Worm (Caenorhabditis elegans) whole organism, young adult: Measurements from ENCODE around the gene fbxa-11.

Source experiments
- B0261.1 ChIP-seq: sonication (generic microtip); optimal IDR thresholded peaks from 2 replicates; lab custom pipeline; 2016; ENCODE audit warnings: mild to moderate bottlenecking, missing genetic modification characterization, moderate library complexity, missing compliant biosample characterization
- F10E7.11 ChIP-seq: sonication (generic microtip); optimal IDR thresholded peaks from 2 replicates; lab custom pipeline; 2017; ENCODE audit warnings: mild to moderate bottlenecking, missing genetic modification characterization, moderate library complexity, missing compliant biosample characterization
- F49E8.2 ChIP-seq: sonication (generic microtip); optimal IDR thresholded peaks from 3 replicates; lab custom pipeline; 2017; ENCODE audit warnings: missing genetic modification characterization, mild to moderate bottlenecking, missing compliant biosample characterization, antibody characterized with exemption, moderate library complexity; ENCODE audit not compliant: insufficient read depth
- F52B5.7 ChIP-seq: sonication (generic microtip); optimal IDR thresholded peaks from 2 replicates; lab custom pipeline; 2016; ENCODE audit warnings: mild to moderate bottlenecking, missing genetic modification characterization, missing compliant biosample characterization
- F55B11.4 ChIP-seq: sonication (generic microtip); optimal IDR thresholded peaks from 2 replicates; lab custom pipeline; 2016; ENCODE audit warnings: missing compliant biosample characterization, missing genetic modification characterization, borderline replicate concordance; ENCODE audit not compliant: insufficient read depth
- K11D2.4 ChIP-seq: fragments of 200-800 bp; sonication (Bioruptor generic); IDR thresholded peaks from 2 replicates; pipeline ENCODE4 v1.3.6; 2022; ENCODE audit warnings: missing genetic modification reagents, missing genetic modification characterization, missing compliant biosample characterization
- aptf-3 ChIP-seq: fragments of 200-800 bp; sonication (Bioruptor generic); IDR thresholded peaks from 2 replicates; pipeline ENCODE4 v1.3.6; 2022; ENCODE audit warnings: missing genetic modification characterization, missing compliant biosample characterization
- bed-2 ChIP-seq: fragments of 200-800 bp; sonication (Bioruptor generic); IDR thresholded peaks from 2 replicates; pipeline ENCODE4 v1.3.6; 2022; ENCODE audit warnings: missing genetic modification reagents, missing genetic modification characterization, missing compliant biosample characterization
- ccch-3 ChIP-seq: fragments of 200-800 bp; sonication (Bioruptor generic); optimal IDR thresholded peaks from 2 replicates; lab custom pipeline; 2018; ENCODE audit warnings: mild to moderate bottlenecking, missing genetic modification characterization, missing compliant biosample characterization
- ceh-100 ChIP-seq: fragments of 200-800 bp; sonication (Bioruptor generic); IDR thresholded peaks from 2 replicates; pipeline ENCODE4 v1.3.6; 2022; ENCODE audit warnings: missing genetic modification reagents, missing genetic modification characterization, missing compliant biosample characterization
- ceh-40 ChIP-seq: fragments of 200-800 bp; sonication (Bioruptor generic); IDR thresholded peaks from 2 replicates; pipeline ENCODE4 v1.3.6; 2022; ENCODE audit warnings: missing genetic modification characterization, missing compliant biosample characterization
- chd-7 ChIP-seq: sonication (generic microtip); optimal IDR thresholded peaks from 2 replicates; lab custom pipeline; 2016; ENCODE audit warnings: mild to moderate bottlenecking, missing genetic modification characterization, moderate library complexity, missing compliant biosample characterization
- efl-1 ChIP-seq: fragments of 150-350 bp; optimal IDR thresholded peaks from 2 replicates; lab custom pipeline; 2014; ENCODE audit warnings: missing biosample characterization, missing genetic modification reagents, missing genetic modification characterization
- egl-18 ChIP-seq: fragments of 200-800 bp; sonication (Bioruptor generic); IDR thresholded peaks from 2 replicates; pipeline ENCODE4 v1.3.6; 2022; ENCODE audit warnings: missing genetic modification reagents, missing genetic modification characterization, missing compliant biosample characterization
- egl-44 ChIP-seq: fragments of 200-800 bp; sonication (Bioruptor generic); IDR thresholded peaks from 2 replicates; pipeline ENCODE4 v1.3.6; 2022; ENCODE audit warnings: missing genetic modification reagents, missing genetic modification characterization, missing compliant biosample characterization
- egrh-3 ChIP-seq: fragments of 200-800 bp; sonication (Bioruptor generic); IDR thresholded peaks from 2 replicates; pipeline ENCODE4 v1.3.6; 2022; ENCODE audit warnings: missing genetic modification reagents, missing genetic modification characterization, missing compliant biosample characterization
- ekl-4 ChIP-seq: fragments of 200-800 bp; sonication (Bioruptor generic); IDR thresholded peaks from 2 replicates; pipeline ENCODE4 v1.3.6; 2022; ENCODE audit warnings: missing genetic modification reagents, missing genetic modification characterization, missing compliant biosample characterization
- fkh-3 ChIP-seq: sonication (generic microtip); optimal IDR thresholded peaks from 2 replicates; lab custom pipeline; 2016; ENCODE audit warnings: mild to moderate bottlenecking, missing genetic modification characterization, missing compliant biosample characterization
- him-1 ChIP-seq: sonication (generic microtip); optimal IDR thresholded peaks from 2 replicates; lab custom pipeline; 2016; ENCODE audit warnings: missing genotype, missing genetic modification reagents, missing genetic modification characterization, missing compliant biosample characterization
- hmg-1.2 ChIP-seq: fragments of 200-800 bp; sonication (Bioruptor generic); IDR thresholded peaks from 2 replicates; pipeline ENCODE4 v1.3.6; 2022; ENCODE audit warnings: missing genetic modification reagents, missing genetic modification characterization, missing compliant biosample characterization
- lag-1 ChIP-seq: fragments of 200-800 bp; sonication (Bioruptor generic); IDR thresholded peaks from 2 replicates; pipeline ENCODE4 v1.3.6; 2022; ENCODE audit warnings: missing genetic modification reagents, missing genetic modification characterization, missing compliant biosample characterization
- let-607 ChIP-seq, 2 experiments: fragments of 200-800 bp in 1 of 2; sonication (Bioruptor generic) in 1 of 2; sonication (generic microtip) in 1 of 2; optimal IDR thresholded peaks; 2 replicates each; lab custom pipeline; 2016 to 2018; ENCODE audit warnings: mild to moderate bottlenecking in 2 of 2, missing compliant biosample characterization in 2 of 2, missing genetic modification characterization in 2 of 2, moderate library complexity in 2 of 2, missing genotype in 1 of 2
- lin-40 ChIP-seq: sonication (generic microtip); optimal IDR thresholded peaks from 2 replicates; lab custom pipeline; 2016; ENCODE audit warnings: missing genetic modification characterization, mild to moderate bottlenecking, missing compliant biosample characterization, missing genotype, missing genetic modification reagents
- madf-3 ChIP-seq: fragments of 200-800 bp; sonication (Bioruptor generic); IDR thresholded peaks from 2 replicates; pipeline ENCODE4 v1.3.6; 2022; ENCODE audit warnings: missing genetic modification reagents, missing genetic modification characterization, missing compliant biosample characterization
- madf-6 ChIP-seq: fragments of 200-800 bp; sonication (Bioruptor generic); IDR thresholded peaks from 2 replicates; pipeline ENCODE4 v1.3.6; 2022; ENCODE audit warnings: missing genetic modification reagents, missing genetic modification characterization, missing compliant biosample characterization
- mxl-1 ChIP-seq: sonication (generic microtip); optimal IDR thresholded peaks from 2 replicates; lab custom pipeline; 2016; ENCODE audit warnings: missing genetic modification characterization, missing compliant biosample characterization
- nfya-1 ChIP-seq: sonication (generic microtip); optimal IDR thresholded peaks from 2 replicates; lab custom pipeline; 2017; ENCODE audit warnings: antibody characterized with exemption, missing compliant biosample characterization, missing genetic modification characterization, borderline replicate concordance; ENCODE audit not compliant: insufficient read depth
- nhr-27 ChIP-seq: fragments of 200-800 bp; sonication (Bioruptor generic); optimal IDR thresholded peaks from 2 replicates; lab custom pipeline; 2018; ENCODE audit warnings: mild to moderate bottlenecking, missing genetic modification characterization, moderate library complexity, missing compliant biosample characterization
- nhr-80 ChIP-seq: sonication (generic microtip); optimal IDR thresholded peaks from 2 replicates; lab custom pipeline; 2016; ENCODE audit warnings: missing genetic modification characterization, missing compliant biosample characterization
- rcor-1 ChIP-seq: fragments of 200-800 bp; sonication (Bioruptor generic); IDR thresholded peaks from 2 replicates; pipeline ENCODE4 v1.3.6; 2022; ENCODE audit warnings: missing genetic modification reagents, missing genetic modification characterization, missing compliant biosample characterization
- rec-8 ChIP-seq, 2 experiments: sonication (generic microtip); optimal IDR thresholded peaks; 2 replicates each; lab custom pipeline; 2016; ENCODE audit warnings: mild to moderate bottlenecking in 2 of 2, missing genetic modification characterization in 2 of 2, missing genetic modification reagents in 2 of 2, missing genotype in 2 of 2, missing biosample characterization in 1 of 2, missing compliant biosample characterization in 1 of 2, moderate library complexity in 1 of 2
- sdz-38 ChIP-seq: sonication (generic microtip); optimal IDR thresholded peaks from 2 replicates; lab custom pipeline; 2016; ENCODE audit warnings: missing genotype, missing genetic modification characterization, missing compliant biosample characterization
- sea-2 ChIP-seq: fragments of 200-800 bp; sonication (Bioruptor generic); IDR thresholded peaks from 2 replicates; pipeline ENCODE4 v1.3.6; 2022; ENCODE audit warnings: missing genetic modification characterization, missing compliant biosample characterization
- snpc-1.3 ChIP-seq: sonication (generic microtip); optimal IDR thresholded peaks from 2 replicates; lab custom pipeline; 2017; ENCODE audit warnings: missing genetic modification characterization, mild to moderate bottlenecking, missing compliant biosample characterization, antibody characterized with exemption, moderate library complexity, missing genotype, missing genetic modification reagents; ENCODE audit not compliant: insufficient read depth
- sptf-2 ChIP-seq: fragments of 200-800 bp; sonication (Bioruptor generic); optimal IDR thresholded peaks from 2 replicates; lab custom pipeline; 2018; ENCODE audit warnings: mild to moderate bottlenecking, missing genetic modification characterization, missing compliant biosample characterization
- tbx-9 ChIP-seq: sonication (generic microtip); optimal IDR thresholded peaks from 2 replicates; lab custom pipeline; 2016; ENCODE audit warnings: borderline replicate concordance, missing genetic modification characterization, inconsistent platforms, missing compliant biosample characterization
- unc-62 ChIP-seq: fragments of 150-350 bp; optimal IDR thresholded peaks from 2 replicates; lab custom pipeline; 2014; ENCODE audit warnings: missing biosample characterization, missing genetic modification reagents, missing genetic modification characterization
- ztf-22 ChIP-seq: fragments of 200-800 bp; sonication (Bioruptor generic); optimal IDR thresholded peaks from 2 replicates; lab custom pipeline; 2018; ENCODE audit warnings: mild to moderate bottlenecking, missing genetic modification characterization, moderate library complexity, missing compliant biosample characterization
- ztf-25 ChIP-seq: fragments of 200-800 bp; sonication (Bioruptor generic); IDR thresholded peaks from 2 replicates; pipeline ENCODE4 v1.3.6; 2022; ENCODE audit warnings: missing genetic modification reagents, missing genetic modification characterization, missing compliant biosample characterization
- ztf-26 ChIP-seq: sonication (generic microtip); optimal IDR thresholded peaks from 2 replicates; lab custom pipeline; 2017; ENCODE audit warnings: missing genetic modification characterization, missing compliant biosample characterization

The fbxa-11 gene

ce11 chrIII:950472-950871 is at the start of gene fbxa-11, which contains the start of gene fbxa-67:
Gene fbxa-11, plus strand, starts transcription at chrIII:950869.
Gene fbxa-67, minus strand, starts transcription at chrIII:950670.
- TF ChIP-seq F52B5.7 (tag; lab: Kevin White, UChicago) (no peak), F49E8.2 (tag; lab: Kevin White, UChicago) (no peak), lag-1 (GFP tag; lab: Robert Waterston, UW) (no peak), F10E7.11 (tag; lab: Kevin White, UChicago) (no peak), egl-18 (no peak), chd-7 (tag; lab: Kevin White, UChicago) (no peak), mxl-1 (tag; lab: Kevin White, UChicago) (no peak), sptf-2 (GFP tag; lab: Kevin White, UChicago) (no peak), aptf-3 (no peak), lin-40 (tag; lab: Kevin White, UChicago) (no peak), snpc-1.3 (tag; lab: Kevin White, UChicago) (no peak), him-1 (tag; lab: Kevin White, UChicago) (no peak), sdz-38 (no peak), bed-2 (no peak)

- TF ChIP-seq nfya-1 (tag; lab: Kevin White, UChicago) (no peak), nhr-80 (tag; lab: Kevin White, UChicago) (no peak), egrh-3 (GFP tag; lab: Robert Waterston, UW) (no peak), tbx-9 (tag; lab: Kevin White, UChicago) (no peak), B0261.1 (no peak), ceh-100 (0 out of 2 replicates have a peak, but pooled peaks have one; percentile 9), ekl-4 (peak; percentile 33; the same call in 1 of the 2 replicates), egl-44 (GFP tag; lab: Robert Waterston, UW) (no peak), F10E7.11 (tag; lab: Kevin White, UChicago) (no peak), ztf-22 (no peak), sptf-2 (GFP tag; lab: Kevin White, UChicago) (no peak), K11D2.4 (GFP tag; lab: Robert Waterston, UW) (no peak), nhr-27 (tag; lab: Kevin White, UChicago) (no peak), madf-3 (GFP tag; lab: Robert Waterston, UW) (peak; percentile 68; the same call in 1 of the 2 replicates), rec-8 (tag; optimal IDR thresholded peaks at IDR 0.05; lab: Kevin White, UChicago) (no peak), ceh-40 (GFP tag; lab: Robert Waterston, UW) (no peak), efl-1 (GFP tag; lab: Kevin White, UChicago) (no peak), ztf-26 (tag; lab: Kevin White, UChicago) (no peak), madf-6 (GFP tag; lab: Robert Waterston, UW) (no peak), ccch-3 (GFP tag; lab: Kevin White, UChicago) (no peak), egl-18 (no peak), sea-2 (GFP tag; lab: Robert Waterston, UW) (no peak), F55B11.4 (tag; lab: Kevin White, UChicago) (no peak), unc-62 (GFP tag; lab: Kevin White, UChicago) (no peak), ztf-25 (GFP tag; lab: Robert Waterston, UW) (no peak), fkh-3 (tag; lab: Kevin White, UChicago) (no peak), let-607 (tag; optimal IDR thresholded peaks at IDR 0.05; lab: Kevin White, UChicago) (no peak), rcor-1 (GFP tag; lab: Robert Waterston, UW) (no peak), lag-1 (GFP tag; lab: Robert Waterston, UW) (no peak), hmg-1.2 (GFP tag; lab: Robert Waterston, UW) (0 out of 2 replicates have a peak, but pooled peaks have one; percentile 8)
These were observed 49.5 kb upstream of the fbxa-11 start, which contains the start of gene sucl-2 for ce11 chrIII:901148-901547. Gene sucl-2, minus strand, starts transcription at chrIII:901412.
